Fruit fly (Drosophila melanogaster): Measurements from ENCODE around the gene orb2.

The orb2 gene

DNA sequence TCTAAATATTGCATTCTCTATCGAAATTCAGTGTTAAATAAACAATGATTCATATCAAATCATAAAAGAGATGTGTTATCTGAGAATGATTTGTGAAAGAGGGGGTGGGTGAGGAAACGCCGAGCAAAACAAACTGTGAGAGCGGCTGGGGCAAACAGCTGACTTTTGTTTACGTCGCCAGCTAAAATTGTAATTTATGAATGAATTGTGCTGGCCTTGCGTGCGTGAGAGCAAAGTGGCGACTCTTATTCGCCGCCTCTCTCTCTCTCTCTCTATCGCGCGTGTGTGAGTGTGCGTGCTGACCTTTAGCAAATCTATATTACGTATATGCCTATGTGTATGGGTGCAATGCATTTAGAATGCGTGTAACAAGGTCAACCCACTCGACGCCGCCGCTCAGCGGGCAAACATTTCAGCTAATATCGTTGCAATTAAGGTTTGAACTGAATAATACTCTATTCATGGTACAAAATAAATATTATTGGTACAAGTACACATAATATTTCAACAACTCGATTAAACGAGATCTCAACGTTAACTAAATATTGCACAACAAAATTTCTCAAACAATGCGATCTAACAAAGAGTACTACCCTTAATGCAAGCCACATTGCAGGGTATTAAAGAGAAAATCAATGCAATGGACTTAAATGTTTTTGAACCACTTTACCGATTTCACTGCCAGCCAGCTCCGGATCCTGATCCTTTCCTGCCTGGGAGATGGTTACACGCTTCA is 24.6 kb upstream of the orb2 start (continued):
- peak; percentile 32; the same call in 1 of the 2 replicates for TF ChIP-seq HLH3B (GFP tag; IDR thresholded peaks at IDR 0.05)
- no peak for TF ChIP-seq trem (tag; optimal IDR thresholded peaks at IDR 0.05)
- TF ChIP-seq CG4282 (GFP tag; optimal IDR thresholded peaks at IDR 0.05), result no peak
- 0 out of 3 replicates have a peak, but pooled peaks have one; percentile 13 for TF ChIP-seq CG7357 (GFP tag; IDR thresholded peaks at IDR 0.05)
- no peak for TF ChIP-seq CG14710 (tag; optimal IDR thresholded peaks at IDR 0.05)
- TF ChIP-seq rib (GFP tag; IDR thresholded peaks at IDR 0.05), result no peak
- TF ChIP-seq row (GFP tag; IDR thresholded peaks at IDR 0.05), result peak; percentile 49; the same call in 2 of the 3 replicates
- TF ChIP-seq dati (GFP tag; IDR thresholded peaks at IDR 0.05), result no peak
- peak in 1 of 2 experiments; percentile 70 for TF ChIP-seq Pdp1 (GFP tag; optimal IDR thresholded peaks at IDR 0.05)
- TF ChIP-seq Camta (GFP tag; optimal IDR thresholded peaks at IDR 0.05), result no peak
- no peak for TF ChIP-seq fd96Cb (tag; optimal IDR thresholded peaks at IDR 0.05)
- TF ChIP-seq chm (GFP tag; IDR thresholded peaks at IDR 0.05), result 0 out of 2 replicates have a peak, but pooled peaks have one; percentile 54
- TF ChIP-seq bsh (GFP tag; optimal IDR thresholded peaks at IDR 0.05), result peak in 1 of 2 experiments; percentile 47
- no peak for TF ChIP-seq Kr (GFP tag; optimal IDR thresholded peaks at IDR 0.05)
- TF ChIP-seq GATAe (GFP tag; conservative IDR thresholded peaks at IDR 0.05), result no peak
- no peak for TF ChIP-seq CG32772 (GFP tag; IDR thresholded peaks at IDR 0.05)
- TF ChIP-seq Dad (GFP tag; optimal IDR thresholded peaks at IDR 0.05), result no peak
- TF ChIP-seq pho (GFP tag; optimal IDR thresholded peaks at IDR 0.05), result no peak
- no peak for TF ChIP-seq CG12104 (GFP tag; optimal IDR thresholded peaks at IDR 0.05)
- TF ChIP-seq CG9876 (GFP tag; optimal IDR thresholded peaks at IDR 0.05), result no peak
- TF ChIP-seq CG4617 (GFP tag; optimal IDR thresholded peaks at IDR 0.05; ENCODE audit: borderline replicate concordance), result no peak
- TF ChIP-seq CG31441 (GFP tag; IDR thresholded peaks at IDR 0.05), result no peak
- TF ChIP-seq CG8765 (GFP tag; IDR thresholded peaks at IDR 0.05), result no peak
- no peak for TF ChIP-seq seq (GFP tag; IDR thresholded peaks at IDR 0.05)
- TF ChIP-seq CG1792 (GFP tag; optimal IDR thresholded peaks at IDR 0.05), result no peak
- no peak for TF ChIP-seq peb (GFP tag; IDR thresholded peaks at IDR 0.05)
- TF ChIP-seq CG12769 (tag; optimal IDR thresholded peaks at IDR 0.05), result no peak
- TF ChIP-seq her (GFP tag; optimal IDR thresholded peaks at IDR 0.05), result no peak
- TF ChIP-seq Hsf (GFP tag; optimal IDR thresholded peaks at IDR 0.05), result no peak
- TF ChIP-seq CG2678 (tag; optimal IDR thresholded peaks at IDR 0.05), result no peak
- peak in 1 of 2 experiments; percentile 41 for TF ChIP-seq Eip74EF (GFP tag; optimal IDR thresholded peaks at IDR 0.05)
- no peak for TF ChIP-seq Mad (GFP tag; optimal IDR thresholded peaks at IDR 0.05)
- TF ChIP-seq Jarid2 (GFP tag; optimal IDR thresholded peaks at IDR 0.05), result no peak
- TF ChIP-seq CG8290 (GFP tag; optimal IDR thresholded peaks at IDR 0.05), result no peak
- no peak for TF ChIP-seq CG8290 (tag; optimal IDR thresholded peaks at IDR 0.05)
- no peak for TF ChIP-seq knrl (GFP tag; IDR thresholded peaks at IDR 0.05; ENCODE audit: partially characterized antibody)
- no peak for TF ChIP-seq D19B (GFP tag; optimal IDR thresholded peaks at IDR 0.05)
- TF ChIP-seq CG4424 (GFP tag; optimal IDR thresholded peaks at IDR 0.05), result no peak
- TF ChIP-seq MESR4 (GFP tag; optimal IDR thresholded peaks at IDR 0.05), result no peak
- no peak for TF ChIP-seq CG30020 (tag; optimal IDR thresholded peaks at IDR 0.05)
- TF ChIP-seq CG8944 (GFP tag; optimal IDR thresholded peaks at IDR 0.05), result no peak
- TF ChIP-seq Hmr (GFP tag; optimal IDR thresholded peaks at IDR 0.05), result no peak
- TF ChIP-seq dmrt11E (tag; optimal IDR thresholded peaks at IDR 0.05), result peak; percentile 17
- TF ChIP-seq CG18599 (GFP tag; optimal IDR thresholded peaks at IDR 0.05), result no peak
- TF ChIP-seq crol (GFP tag; IDR thresholded peaks at IDR 0.05), result peak; percentile 89
- 0 out of 2 replicates have a peak, but pooled peaks have one; percentile 18 for TF ChIP-seq Doc2 (GFP tag; IDR thresholded peaks at IDR 0.05)
- no peak for TF ChIP-seq corto (GFP tag; optimal IDR thresholded peaks at IDR 0.05)
- TF ChIP-seq Ptx1 (GFP tag; IDR thresholded peaks at IDR 0.05), result peak; percentile 63
- no peak for TF ChIP-seq Aef1 (GFP tag; IDR thresholded peaks at IDR 0.05)
- no peak for TF ChIP-seq lbe (GFP tag; optimal IDR thresholded peaks at IDR 0.05)

Data from whole organism, embryonic.